Worm (Caenorhabditis elegans) whole organism, L2 larva: ENCODE measurements around the gene ltd-1.
A peak's percentile ranks its signal among the peaks of the same experiment; 100 is the strongest.

Experiments used
- C34F6.9 ChIP-seq: fragments of 150-350 bp; optimal IDR thresholded peaks from 2 replicates; lab custom pipeline; 2014; ENCODE audit warnings: missing biosample characterization, missing genetic modification characterization
- F13H6.1 ChIP-seq: sonication (generic microtip); optimal IDR thresholded peaks from 2 replicates; lab custom pipeline; 2016; ENCODE audit warnings: missing genetic modification characterization, missing compliant biosample characterization
- R02D3.7 ChIP-seq: fragments of 150-350 bp; optimal IDR thresholded peaks from 2 replicates; lab custom pipeline; 2014; ENCODE audit warnings: missing biosample characterization, missing genetic modification characterization
- Y55F3AM.14 ChIP-seq: fragments of 200-800 bp; sonication (Bioruptor generic); optimal IDR thresholded peaks from 2 replicates; lab custom pipeline; 2018; ENCODE audit warnings: mild to moderate bottlenecking, missing genetic modification characterization, missing compliant biosample characterization
- ZK546.5 ChIP-seq: sonication (generic microtip); optimal IDR thresholded peaks from 2 replicates; lab custom pipeline; 2017; ENCODE audit warnings: missing biosample characterization, missing genetic modification characterization
- alr-1 ChIP-seq: fragments of 150-350 bp; optimal IDR thresholded peaks from 2 replicates; lab custom pipeline; 2014; ENCODE audit warnings: missing biosample characterization, missing genetic modification characterization
- aly-2 ChIP-seq: fragments of 150-350 bp; optimal IDR thresholded peaks from 2 replicates; lab custom pipeline; 2014; ENCODE audit warnings: missing biosample characterization, missing genetic modification characterization
- ama-1 ChIP-seq: fragments of 150-350 bp; optimal IDR thresholded peaks from 2 replicates; lab custom pipeline; 2018; ENCODE audit warnings: inconsistent platforms
- ceh-16 ChIP-seq: fragments of 150-350 bp; optimal IDR thresholded peaks from 2 replicates; lab custom pipeline; 2014; ENCODE audit warnings: missing biosample characterization, missing genetic modification characterization
- crh-2 ChIP-seq: sonication (generic microtip); optimal IDR thresholded peaks from 2 replicates; lab custom pipeline; 2017; ENCODE audit warnings: missing biosample characterization, missing genetic modification characterization
- dmd-4 ChIP-seq: sonication (generic microtip); optimal IDR thresholded peaks from 2 replicates; lab custom pipeline; 2017; ENCODE audit warnings: missing biosample characterization, missing genetic modification characterization
- elt-1 ChIP-seq: fragments of 150-350 bp; optimal IDR thresholded peaks from 2 replicates; lab custom pipeline; 2014; ENCODE audit warnings: missing biosample characterization, missing genetic modification characterization
- elt-3 ChIP-seq: sonication (generic microtip); optimal IDR thresholded peaks from 2 replicates; lab custom pipeline; 2017; ENCODE audit warnings: missing biosample characterization, missing genetic modification characterization
- fos-1 ChIP-seq: fragments of 150-350 bp; optimal IDR thresholded peaks from 2 replicates; lab custom pipeline; 2014; ENCODE audit warnings: missing biosample characterization, missing genetic modification characterization
- gmeb-1 ChIP-seq: fragments of 150-350 bp; optimal IDR thresholded peaks from 2 replicates; lab custom pipeline; 2014; ENCODE audit warnings: missing biosample characterization, missing genetic modification characterization
- lin-13 ChIP-seq: fragments of 150-350 bp; optimal IDR thresholded peaks from 2 replicates; lab custom pipeline; 2014; ENCODE audit warnings: missing biosample characterization, missing genetic modification reagents, missing genetic modification characterization
- lsy-2 ChIP-seq, 2 experiments: fragments of 150-350 bp in 1 of 2; sonication (generic microtip) in 1 of 2; optimal IDR thresholded peaks; 2 replicates each; lab custom pipeline; 2014 to 2017; ENCODE audit warnings: missing biosample characterization in 2 of 2, missing genetic modification characterization in 2 of 2
- mab-5 ChIP-seq: fragments of 150-350 bp; optimal IDR thresholded peaks from 2 replicates; lab custom pipeline; 2014; ENCODE audit warnings: missing biosample characterization, missing genetic modification characterization
- mbf-1 ChIP-seq: sonication (generic microtip); optimal IDR thresholded peaks from 2 replicates; lab custom pipeline; 2017; ENCODE audit warnings: missing biosample characterization, missing genetic modification characterization
- mdl-1 ChIP-seq, 2 experiments: fragments of 150-350 bp in 1 of 2; sonication (generic microtip) in 1 of 2; optimal IDR thresholded peaks; 2 replicates each; lab custom pipeline; 2017; ENCODE audit warnings: missing biosample characterization in 2 of 2, missing genetic modification characterization in 2 of 2
- nhr-10 ChIP-seq: sonication (generic microtip); optimal IDR thresholded peaks from 2 replicates; lab custom pipeline; 2017; ENCODE audit warnings: missing biosample characterization, missing genetic modification characterization
- nhr-11 ChIP-seq: fragments of 150-350 bp; optimal IDR thresholded peaks from 2 replicates; lab custom pipeline; 2014; ENCODE audit warnings: missing biosample characterization, missing genetic modification characterization
- nhr-12 ChIP-seq: fragments of 150-350 bp; optimal IDR thresholded peaks from 2 replicates; lab custom pipeline; 2014; ENCODE audit warnings: missing biosample characterization, missing genetic modification characterization
- nhr-129 ChIP-seq: fragments of 150-350 bp; optimal IDR thresholded peaks from 2 replicates; lab custom pipeline; 2014; ENCODE audit warnings: missing biosample characterization, missing genetic modification characterization
- nhr-21 ChIP-seq: fragments of 150-350 bp; optimal IDR thresholded peaks from 2 replicates; lab custom pipeline; 2014; ENCODE audit warnings: missing biosample characterization, missing genetic modification characterization
- nhr-23 ChIP-seq: fragments of 150-350 bp; optimal IDR thresholded peaks from 2 replicates; lab custom pipeline; 2014; ENCODE audit warnings: missing biosample characterization, missing genetic modification reagents, missing genetic modification characterization
- peb-1 ChIP-seq: fragments of 150-350 bp; optimal IDR thresholded peaks from 2 replicates; lab custom pipeline; 2014; ENCODE audit warnings: missing biosample characterization, missing genetic modification characterization
- skn-1 ChIP-seq: sonication (generic microtip); optimal IDR thresholded peaks from 2 replicates; lab custom pipeline; 2017; ENCODE audit warnings: missing biosample characterization, missing genetic modification characterization
- sma-3 ChIP-seq: sonication (generic microtip); optimal IDR thresholded peaks from 2 replicates; lab custom pipeline; 2016; ENCODE audit warnings: missing genetic modification reagents, missing genetic modification characterization, missing compliant biosample characterization
- sma-9 ChIP-seq, 2 experiments: fragments of 150-350 bp in 1 of 2; sonication (generic microtip) in 1 of 2; optimal IDR thresholded peaks; 2 replicates each; lab custom pipeline; 2014 to 2016; ENCODE audit warnings: missing genetic modification characterization in 2 of 2, mild to moderate bottlenecking in 1 of 2, missing biosample characterization in 1 of 2, missing compliant biosample characterization in 1 of 2, missing genetic modification reagents in 1 of 2, moderate library complexity in 1 of 2
- snpc-4 ChIP-seq: fragments of 150-350 bp; optimal IDR thresholded peaks from 2 replicates; lab custom pipeline; 2014; ENCODE audit warnings: missing biosample characterization, missing genetic modification characterization
- unc-39 ChIP-seq: fragments of 150-350 bp; optimal IDR thresholded peaks from 2 replicates; lab custom pipeline; 2014; ENCODE audit warnings: missing biosample characterization, missing genetic modification characterization
- unc-62 ChIP-seq: fragments of 150-350 bp; optimal IDR thresholded peaks from 2 replicates; lab custom pipeline; 2014; ENCODE audit warnings: missing biosample characterization, missing genetic modification reagents, missing genetic modification characterization
- ztf-11 ChIP-seq: sonication (generic microtip); optimal IDR thresholded peaks from 2 replicates; lab custom pipeline; 2017; ENCODE audit warnings: missing biosample characterization, missing genetic modification characterization
- ztf-4 ChIP-seq: fragments of 150-350 bp; optimal IDR thresholded peaks from 2 replicates; lab custom pipeline; 2014; ENCODE audit warnings: missing biosample characterization, missing genetic modification characterization

The ltd-1 gene

ce11 chrII:8128273-8129039 lies 35.9 kb upstream of the ltd-1 start (continued):
- TF ChIP-seq mdl-1 (tag; optimal IDR thresholded peaks at IDR 0.05; lab: Kevin White, UChicago) (no peak), unc-39 (no peak), mab-5 (tag; lab: Kevin White, UChicago) (no peak), skn-1 (tag; lab: Kevin White, UChicago) (no peak), F13H6.1 (tag; lab: Kevin White, UChicago) (peak; percentile 64), nhr-21 (tag; lab: Kevin White, UChicago) (peak; percentile 63), sma-3 (GFP tag; lab: Kevin White, UChicago) (peak; percentile 40), nhr-12 (tag; lab: Kevin White, UChicago) (no peak), fos-1 (peak; percentile 29), ceh-16 (peak; percentile 58)
- TF ChIP-seq, all 48 proteins: peak for 20

DNA sequence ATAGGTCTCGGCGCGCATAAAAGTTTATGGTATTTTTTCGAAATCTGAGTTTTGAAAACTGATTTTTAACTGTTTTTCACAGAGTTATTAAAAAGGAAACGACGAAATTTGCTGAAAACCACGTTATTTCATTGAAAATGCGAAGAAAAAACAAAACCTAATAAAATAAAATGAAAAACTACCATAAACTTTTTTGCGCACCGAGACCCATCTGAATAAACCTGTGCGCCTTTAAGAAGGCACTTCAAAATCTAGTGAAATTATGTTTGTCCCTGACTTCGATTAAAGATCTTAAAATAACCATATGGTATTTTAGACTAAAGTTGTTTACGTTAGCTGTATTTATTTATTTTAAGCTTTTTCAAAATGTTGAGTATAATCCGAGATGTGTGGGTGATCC lies 35.2 kb upstream of the ltd-1 start:
- TF ChIP-seq nhr-10 (no peak), ZK546.5 (no peak), snpc-4 (tag; lab: Kevin White, UChicago) (no peak), ztf-4 (tag; lab: Kevin White, UChicago) (no peak), nhr-129 (no peak), ceh-16 (no peak), unc-62 (GFP tag; lab: Kevin White, UChicago) (no peak), ama-1 (lab: Kevin White, UChicago) (no peak), sma-9 (GFP tag; optimal IDR thresholded peaks at IDR 0.05; lab: Kevin White, UChicago) (no peak), sma-9 (tag; optimal IDR thresholded peaks at IDR 0.05; lab: Kevin White, UChicago) (no peak), peb-1 (tag; lab: Kevin White, UChicago) (no peak)

DNA sequence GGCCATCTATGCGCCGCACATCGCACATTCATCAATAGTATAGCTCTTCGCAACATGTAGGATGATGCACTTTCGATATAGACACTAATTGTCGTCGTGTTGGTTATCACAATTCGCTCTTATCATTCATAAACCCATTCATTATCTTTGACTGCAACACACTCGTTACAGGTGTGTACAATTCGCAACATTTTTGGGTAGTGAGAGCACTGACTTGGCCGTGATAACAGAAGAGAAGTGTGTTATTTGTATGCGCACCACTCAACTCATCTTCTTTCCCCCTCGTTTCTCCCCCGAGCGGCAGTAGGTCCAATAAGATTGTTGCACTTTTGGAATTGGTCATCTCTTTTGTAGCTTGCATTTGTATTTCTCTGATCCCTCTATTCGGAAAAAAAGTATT lies 34.7 kb upstream of the ltd-1 start:
- TF ChIP-seq nhr-23 (no peak), gmeb-1 (tag; lab: Kevin White, UChicago) (no peak), elt-1 (tag; lab: Kevin White, UChicago) (no peak), sma-9 (GFP tag; optimal IDR thresholded peaks at IDR 0.05; lab: Kevin White, UChicago) (peak; percentile 77), sma-9 (tag; optimal IDR thresholded peaks at IDR 0.05; lab: Kevin White, UChicago) (no peak), nhr-21 (tag; lab: Kevin White, UChicago) (no peak), crh-2 (peak; percentile 53), ztf-4 (tag; lab: Kevin White, UChicago) (no peak), mab-5 (tag; lab: Kevin White, UChicago) (no peak), snpc-4 (tag; lab: Kevin White, UChicago) (no peak), skn-1 (tag; lab: Kevin White, UChicago) (no peak), fos-1 (peak; percentile 94), ztf-11 (tag; lab: Kevin White, UChicago) (no peak), nhr-12 (tag; lab: Kevin White, UChicago) (no peak), unc-39 (no peak), C34F6.9 (no peak), nhr-129 (peak; percentile 52), lsy-2 (tag; optimal IDR thresholded peaks at IDR 0.05; lab: Kevin White, UChicago) (no peak), dmd-4 (tag; lab: Kevin White, UChicago) (no peak), lin-13 (GFP tag; lab: Kevin White, UChicago) (no peak), nhr-10 (no peak), peb-1 (tag; lab: Kevin White, UChicago) (no peak), nhr-11 (tag; lab: Kevin White, UChicago) (no peak), elt-3 (tag; lab: Kevin White, UChicago) (no peak), F13H6.1 (tag; lab: Kevin White, UChicago) (peak; percentile 43), sma-3 (GFP tag; lab: Kevin White, UChicago) (peak; percentile 15), aly-2 (no peak), R02D3.7 (tag; lab: Kevin White, UChicago) (no peak)

DNA sequence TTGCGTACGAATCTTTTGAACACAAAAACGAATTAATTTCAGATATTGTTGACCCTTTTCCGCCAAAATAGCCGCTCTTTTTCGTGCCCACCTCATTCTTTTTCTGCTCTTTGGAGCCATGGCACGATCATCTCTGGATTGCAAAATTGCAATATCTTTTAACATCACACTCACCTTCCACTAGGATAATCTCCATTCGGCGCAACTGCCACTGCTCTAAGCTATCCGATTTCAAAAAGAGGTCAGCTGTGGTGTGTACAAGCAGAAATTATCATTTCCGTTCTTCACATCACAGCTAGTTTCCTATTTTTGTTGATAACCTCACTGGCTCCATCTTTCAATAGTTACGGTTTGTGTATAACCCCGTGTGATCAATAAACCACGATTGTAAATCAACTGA lies 34.1 kb upstream of the ltd-1 start:
- TF ChIP-seq unc-62 (GFP tag; lab: Kevin White, UChicago) (no peak), alr-1 (no peak), mbf-1 (tag; lab: Kevin White, UChicago) (no peak), ama-1 (lab: Kevin White, UChicago) (no peak), R02D3.7 (tag; lab: Kevin White, UChicago) (no peak), sma-9 (GFP tag; optimal IDR thresholded peaks at IDR 0.05; lab: Kevin White, UChicago) (peak; percentile 66), sma-9 (tag; optimal IDR thresholded peaks at IDR 0.05; lab: Kevin White, UChicago) (no peak), Y55F3AM.14 (GFP tag; lab: Kevin White, UChicago) (no peak), C34F6.9 (no peak)
